Fruit fly (Drosophila melanogaster) whole organism, embryonic: ENCODE data around the gene Df31.
A peak's percentile ranks its signal among the peaks of the same experiment; 100 is the strongest.

ENCODE experiments used
- CG10979 ChIP-seq: fragments of 200-800 bp; sonication (Bioruptor generic); optimal IDR thresholded peaks from 2 replicates; lab custom pipeline; 2018; ENCODE audit warnings: missing biosample characterization, mild to moderate bottlenecking, missing genetic modification characterization, moderate library complexity
- CG11093 ChIP-seq: fragments of 200-800 bp; sonication (Bioruptor generic); IDR thresholded peaks from 3 replicates; pipeline ENCODE4 v1.3.6; 2022; ENCODE audit warnings: missing biosample characterization, missing genetic modification characterization
- CG11398 ChIP-seq: fragments of 200-800 bp; sonication (Bioruptor generic); optimal IDR thresholded peaks from 2 replicates; lab custom pipeline; 2016; ENCODE audit warnings: missing biosample characterization, missing genetic modification characterization
- CG11504 ChIP-seq: fragments of 200-800 bp; sonication (Bioruptor generic); optimal IDR thresholded peaks from 3 replicates; lab custom pipeline; 2019; ENCODE audit warnings: missing biosample characterization, mild to moderate bottlenecking, missing genetic modification characterization, moderate library complexity
- CG11695 ChIP-seq: fragments of 200-800 bp; sonication (Bioruptor generic); IDR thresholded peaks from 3 replicates; pipeline ENCODE4 v1.3.6; 2022; ENCODE audit warnings: missing biosample characterization, missing genetic modification characterization
- CG12155 ChIP-seq: fragments of 200-800 bp; sonication (Bioruptor generic); optimal IDR thresholded peaks from 3 replicates; lab custom pipeline; 2016; ENCODE audit warnings: missing biosample characterization, missing genetic modification characterization
- CG12236 ChIP-seq: fragments of 200-800 bp; sonication (Bioruptor generic); optimal IDR thresholded peaks from 2 replicates; lab custom pipeline; 2016; ENCODE audit warnings: missing biosample characterization, missing genetic modification characterization
- CG13624 ChIP-seq: fragments of 200-800 bp; sonication (Bioruptor generic); optimal IDR thresholded peaks from 2 replicates; lab custom pipeline; 2016; ENCODE audit warnings: missing biosample characterization, missing genetic modification characterization
- CG17328 ChIP-seq: fragments of 200-800 bp; sonication (Bioruptor generic); IDR thresholded peaks from 2 replicates; pipeline ENCODE4 v1.3.6; 2022; ENCODE audit warnings: missing biosample characterization, missing genetic modification characterization
- CG17568 ChIP-seq: fragments of 200-800 bp; sonication (Bioruptor generic); optimal IDR thresholded peaks from 2 replicates; lab custom pipeline; 2018; ENCODE audit warnings: missing biosample characterization, mild to moderate bottlenecking, missing genetic modification characterization, moderate library complexity
- CG2202 ChIP-seq: fragments of 200-800 bp; sonication (Bioruptor generic); optimal IDR thresholded peaks from 2 replicates; lab custom pipeline; 2018; ENCODE audit warnings: missing biosample characterization, mild to moderate bottlenecking, missing genetic modification characterization
- CG3838 ChIP-seq: fragments of 200-800 bp; sonication (Bioruptor generic); optimal IDR thresholded peaks from 3 replicates; lab custom pipeline; 2016; ENCODE audit warnings: missing biosample characterization, missing genetic modification characterization
- CG4282 ChIP-seq: fragments of 200-800 bp; sonication (Bioruptor generic); optimal IDR thresholded peaks from 2 replicates; lab custom pipeline; 2016; ENCODE audit warnings: missing biosample characterization, missing genetic modification characterization
- CG4854 ChIP-seq: fragments of 200-800 bp; sonication (Bioruptor generic); optimal IDR thresholded peaks from 2 replicates; lab custom pipeline; 2016; ENCODE audit warnings: missing biosample characterization, missing genetic modification characterization, inconsistent platforms
- CG7357 ChIP-seq: fragments of 200-800 bp; sonication (Bioruptor generic); IDR thresholded peaks from 3 replicates; pipeline ENCODE4 v1.3.6; 2022; ENCODE audit warnings: missing biosample characterization, missing genetic modification characterization
- CG8359 ChIP-seq: fragments of 200-800 bp; sonication (Bioruptor generic); optimal IDR thresholded peaks from 2 replicates; lab custom pipeline; 2017; ENCODE audit warnings: missing biosample characterization, mild to moderate bottlenecking, missing genetic modification characterization, borderline replicate concordance
- CG8924 ChIP-seq: fragments of 200-800 bp; optimal IDR thresholded peaks from 3 replicates; lab custom pipeline; 2019; ENCODE audit warnings: missing biosample characterization, mild to moderate bottlenecking, missing genetic modification characterization, moderate library complexity
- CG9727 ChIP-seq: fragments of 200-800 bp; sonication (Bioruptor generic); optimal IDR thresholded peaks from 3 replicates; lab custom pipeline; 2017; ENCODE audit warnings: missing biosample characterization, mild to moderate bottlenecking, missing genetic modification characterization
- CHES-1-like ChIP-seq: fragments of 200-800 bp; sonication (Bioruptor generic); optimal IDR thresholded peaks from 2 replicates; lab custom pipeline; 2016; ENCODE audit warnings: missing biosample characterization, missing genetic modification characterization
- Dfd ChIP-seq, 2 experiments: fragments of >200 bp; optimal IDR thresholded peaks; 2 replicates each; lab custom pipeline; 2017; ENCODE audit warnings: missing biosample characterization in 2 of 2, missing genetic modification characterization in 2 of 2
- HLH4C ChIP-seq: fragments of 200-800 bp; sonication (Bioruptor generic); IDR thresholded peaks from 3 replicates; pipeline ENCODE4 v1.3.6; 2022; ENCODE audit warnings: missing biosample characterization, missing genetic modification characterization; ENCODE audit not compliant: partially characterized antibody
- Hr3 ChIP-seq: fragments of 200-800 bp; sonication (Bioruptor generic); optimal IDR thresholded peaks from 3 replicates; lab custom pipeline; 2016; ENCODE audit warnings: missing biosample characterization, missing genetic modification characterization
- Hr39 ChIP-seq: fragments of >200 bp; optimal IDR thresholded peaks from 2 replicates; lab custom pipeline; 2017
- Med ChIP-seq: fragments of 200-800 bp; sonication (Bioruptor generic); peaks from one replicate; lab custom pipeline; 2016; ENCODE audit warnings: missing biosample characterization, missing genetic modification characterization, mild to moderate bottlenecking, inconsistent platforms, moderate library complexity
- Meics ChIP-seq: fragments of 200-800 bp; sonication (Bioruptor generic); optimal IDR thresholded peaks from 2 replicates; lab custom pipeline; 2017; ENCODE audit warnings: missing biosample characterization, mild to moderate bottlenecking, missing genetic modification characterization
- Myb ChIP-seq: fragments of 200-800 bp; sonication (Bioruptor generic); optimal IDR thresholded peaks from 2 replicates; lab custom pipeline; 2016; ENCODE audit warnings: missing biosample characterization, missing genetic modification characterization
- Nf-YC ChIP-seq: fragments of 200-800 bp; optimal IDR thresholded peaks from 3 replicates; lab custom pipeline; 2019; ENCODE audit warnings: missing biosample characterization, mild to moderate bottlenecking, missing genetic modification characterization, moderate library complexity
- Ravus ChIP-seq: fragments of 200-800 bp; sonication (Bioruptor generic); IDR thresholded peaks from 2 replicates; pipeline ENCODE4 v1.3.6; 2022; ENCODE audit warnings: missing biosample characterization, missing genetic modification characterization
- Sry-β ChIP-seq: fragments of 200-800 bp; sonication (Bioruptor generic); optimal IDR thresholded peaks from 2 replicates; lab custom pipeline; 2018; ENCODE audit warnings: missing biosample characterization, mild to moderate bottlenecking, missing genetic modification characterization, moderate library complexity
- Vsx1 ChIP-seq: fragments of 200-800 bp; sonication (Bioruptor generic); optimal IDR thresholded peaks from 2 replicates; lab custom pipeline; 2017; ENCODE audit warnings: missing biosample characterization, mild to moderate bottlenecking, missing genetic modification characterization, missing genetic modification reagents
- Xbp1 ChIP-seq: fragments of 200-800 bp; sonication (Bioruptor generic); optimal IDR thresholded peaks from 3 replicates; lab custom pipeline; 2016; ENCODE audit warnings: missing biosample characterization, mild to moderate bottlenecking, missing genetic modification characterization
- ac ChIP-seq: fragments of 200-800 bp; sonication (Bioruptor generic); optimal IDR thresholded peaks from 3 replicates; lab custom pipeline; 2017; ENCODE audit warnings: missing biosample characterization, mild to moderate bottlenecking, missing genetic modification characterization
- ase ChIP-seq: fragments of 200-800 bp; sonication (Bioruptor generic); IDR thresholded peaks from 3 replicates; pipeline ENCODE4 v1.3.6; 2022; ENCODE audit warnings: missing biosample characterization, missing genetic modification characterization
- br ChIP-seq: fragments of >200 bp; optimal IDR thresholded peaks from 2 replicates; lab custom pipeline; 2017
- cato ChIP-seq: fragments of 200-800 bp; sonication (Bioruptor generic); optimal IDR thresholded peaks from 2 replicates; lab custom pipeline; 2016; ENCODE audit warnings: missing biosample characterization, missing genetic modification characterization, borderline replicate concordance
- caup ChIP-seq: fragments of 200-800 bp; sonication (Bioruptor generic); optimal IDR thresholded peaks from 3 replicates; lab custom pipeline; 2017; ENCODE audit warnings: missing biosample characterization, mild to moderate bottlenecking, missing genetic modification characterization, moderate library complexity; ENCODE audit not compliant: severe bottlenecking
- ci ChIP-seq: fragments of 200-800 bp; sonication (Bioruptor generic); IDR thresholded peaks from 3 replicates; pipeline ENCODE4 v1.3.6; 2022; ENCODE audit warnings: missing biosample characterization, missing genetic modification characterization
- cwo ChIP-seq: fragments of 200-800 bp; sonication (Bioruptor generic); optimal IDR thresholded peaks from 3 replicates; lab custom pipeline; 2017; ENCODE audit warnings: missing biosample characterization, missing genetic modification characterization, mild to moderate bottlenecking, moderate library complexity, missing genetic modification reagents
- dati ChIP-seq: fragments of 200-800 bp; sonication (Bioruptor generic); IDR thresholded peaks from 2 replicates; pipeline ENCODE4 v1.3.6; 2022; ENCODE audit warnings: missing biosample characterization, missing genetic modification characterization
- fd96Cb ChIP-seq: fragments of 200-800 bp; sonication (Bioruptor generic); optimal IDR thresholded peaks from 2 replicates; lab custom pipeline; 2018; ENCODE audit warnings: missing biosample characterization, mild to moderate bottlenecking, missing genetic modification characterization, moderate library complexity
- fru ChIP-seq: fragments of >200 bp; optimal IDR thresholded peaks from 2 replicates; lab custom pipeline; 2017
- hbn ChIP-seq: fragments of 200-800 bp; sonication (Bioruptor generic); IDR thresholded peaks from 2 replicates; pipeline ENCODE4 v1.3.6; 2022; ENCODE audit warnings: missing biosample characterization, missing genetic modification characterization; ENCODE audit not compliant: partially characterized antibody
- kah ChIP-seq: fragments of 200-800 bp; sonication (Bioruptor generic); optimal IDR thresholded peaks from 2 replicates; lab custom pipeline; 2018; ENCODE audit warnings: missing biosample characterization, mild to moderate bottlenecking, missing genetic modification characterization
- ken ChIP-seq: fragments of 200-800 bp; sonication (Bioruptor generic); IDR thresholded peaks from 3 replicates; pipeline ENCODE4 v1.3.6; 2022; ENCODE audit warnings: missing biosample characterization, missing genetic modification characterization
- lmd ChIP-seq: fragments of 200-800 bp; sonication (Bioruptor generic); IDR thresholded peaks from 2 replicates; pipeline ENCODE4 v1.3.6; 2022; ENCODE audit warnings: missing biosample characterization, missing genetic modification characterization
- luna ChIP-seq: fragments of 200-800 bp; sonication (Bioruptor generic); optimal IDR thresholded peaks from 2 replicates; lab custom pipeline; 2016; ENCODE audit warnings: missing biosample characterization, missing genetic modification characterization
- maf-S ChIP-seq: fragments of 200-800 bp; sonication (Bioruptor generic); optimal IDR thresholded peaks from 2 replicates; lab custom pipeline; 2016; ENCODE audit warnings: missing biosample characterization, missing genetic modification characterization
- pb ChIP-seq: fragments of 200-800 bp; sonication (Bioruptor generic); optimal IDR thresholded peaks from 3 replicates; lab custom pipeline; 2016; ENCODE audit warnings: missing biosample characterization, missing genetic modification characterization
- sna ChIP-seq: fragments of 200-800 bp; sonication (Bioruptor generic); IDR thresholded peaks from 2 replicates; pipeline ENCODE4 v1.3.6; 2022; ENCODE audit warnings: missing biosample characterization, missing genetic modification characterization; ENCODE audit not compliant: partially characterized antibody
- trem ChIP-seq: fragments of 200-800 bp; optimal IDR thresholded peaks from 3 replicates; lab custom pipeline; 2019; ENCODE audit warnings: missing biosample characterization, mild to moderate bottlenecking, missing genetic modification characterization, moderate library complexity

Gene Df31

dm6 chr2L:21623685-21624471, 5.9 kb downstream of the Df31 start, which contains the start of gene CG2201 (continued):
- peak; percentile 56 for TF ChIP-seq CG9727 (GFP tag; lab: Kevin White, UChicago)
- no peak; the same call in 2 of the 3 replicates for TF ChIP-seq ase (GFP tag; lab: Robert Waterston, UW)
- peak; percentile 45 for TF ChIP-seq Xbp1
- TF ChIP-seq CG7357 (GFP tag; lab: Robert Waterston, UW) = peak; percentile 16; the same call in 1 of the 3 replicates
- TF ChIP-seq ac (GFP tag; lab: Kevin White, UChicago) = peak; percentile 32
- TF ChIP-seq CG8924 = peak; percentile 61
- no peak for TF ChIP-seq luna (GFP tag; lab: Kevin White, UChicago)
- TF ChIP-seq ci (GFP tag; lab: Robert Waterston, UW) = peak; percentile 81; the same call in 2 of the 3 replicates
- TF ChIP-seq HLH4C (GFP tag; lab: Robert Waterston, UW) = 0 out of 3 replicates have a peak, but pooled peaks have one; percentile 43
- peak; percentile 58 for TF ChIP-seq CG17568
- TF ChIP-seq Vsx1 (GFP tag; lab: Kevin White, UChicago) = peak; percentile 52
- no peak for TF ChIP-seq CG11093 (GFP tag; lab: Robert Waterston, UW)
- no peak; the same call in 1 of the 2 replicates for TF ChIP-seq Ravus
- TF ChIP-seq CG3838 (GFP tag; lab: Kevin White, UChicago) = peak; percentile 30
- no peak for TF ChIP-seq br (lab: Kevin White, UChicago)
- TF ChIP-seq dati (GFP tag; lab: Robert Waterston, UW) = no peak
- peak; percentile 64 for TF ChIP-seq CG11504
- TF ChIP-seq CG8359 (GFP tag; lab: Kevin White, UChicago) = peak; percentile 30
- peak; percentile 73; the same call in 2 of the 3 replicates for TF ChIP-seq ken (GFP tag; lab: Robert Waterston, UW)
- peak; percentile 33 for TF ChIP-seq CG4282
- peak; percentile 70 for TF ChIP-seq Med
- peak; percentile 40 for TF ChIP-seq Meics (GFP tag; lab: Kevin White, UChicago)
- TF ChIP-seq cato = peak; percentile 2
- TF ChIP-seq CG17328 (GFP tag; lab: Robert Waterston, UW) = peak; percentile 49
- peak; percentile 32 for TF ChIP-seq CG2202 (tag; lab: Kevin White, UChicago)
- peak; percentile 5 for TF ChIP-seq CHES-1-like (GFP tag; lab: Kevin White, UChicago)
- TF ChIP-seq caup (GFP tag; lab: Kevin White, UChicago) = peak; percentile 19
- TF ChIP-seq cwo (GFP tag; lab: Kevin White, UChicago) = no peak
- peak; percentile 13 for TF ChIP-seq CG4854 (GFP tag; lab: Kevin White, UChicago)
- TF ChIP-seq trem (tag; lab: Kevin White, UChicago) = peak; percentile 48
- no peak for TF ChIP-seq maf-S (GFP tag; lab: Kevin White, UChicago)
- peak; percentile 47 for TF ChIP-seq kah (GFP tag; lab: Kevin White, UChicago)
- TF ChIP-seq CG11695 (GFP tag; lab: Robert Waterston, UW) = no peak; the same call in 2 of the 3 replicates
- peak; percentile 27 for TF ChIP-seq Sry-β (GFP tag; lab: Kevin White, UChicago)
- TF ChIP-seq CG12155 (GFP tag; lab: Kevin White, UChicago) = no peak
- TF ChIP-seq CG10979 (tag; lab: Kevin White, UChicago) = peak; percentile 25
- no peak for TF ChIP-seq Myb (GFP tag; lab: Kevin White, UChicago)
- TF ChIP-seq pb = no peak
- no peak for TF ChIP-seq hbn (GFP tag; lab: Robert Waterston, UW)
- no peak; the same call in 1 of the 2 replicates for TF ChIP-seq lmd
- TF ChIP-seq Nf-YC (tag; lab: Kevin White, UChicago) = no peak
- TF ChIP-seq sna (GFP tag; lab: Robert Waterston, UW) = no peak
- no peak for TF ChIP-seq CG12236
- TF ChIP-seq CG11398 = no peak
- no peak for TF ChIP-seq Hr39 (lab: Kevin White, UChicago)
- TF ChIP-seq fru (lab: Kevin White, UChicago) = no peak
- TF ChIP-seq Hr3 (GFP tag; lab: Kevin White, UChicago) = peak; percentile 40
- no peak for TF ChIP-seq Dfd (GFP tag; optimal IDR thresholded peaks at IDR 0.05; lab: Kevin White, UChicago)
- TF ChIP-seq CG13624 (GFP tag; lab: Kevin White, UChicago) = no peak
- TF ChIP-seq fd96Cb (tag; lab: Kevin White, UChicago) = peak; percentile 24
